Worm (Caenorhabditis elegans) whole organism, L2 larva: ENCODE measurements around the gene col-95.

Experiments
- R02D3.7 ChIP-seq: fragments of 150-350 bp; optimal IDR thresholded peaks from 2 replicates; lab custom pipeline; 2014; ENCODE audit warnings: missing biosample characterization, missing genetic modification characterization
- Y55F3AM.14 ChIP-seq: fragments of 200-800 bp; sonication (Bioruptor generic); optimal IDR thresholded peaks from 2 replicates; lab custom pipeline; 2018; ENCODE audit warnings: mild to moderate bottlenecking, missing genetic modification characterization, missing compliant biosample characterization
- ZK546.5 ChIP-seq: sonication (generic microtip); optimal IDR thresholded peaks from 2 replicates; lab custom pipeline; 2017; ENCODE audit warnings: missing biosample characterization, missing genetic modification characterization
- alr-1 ChIP-seq: fragments of 150-350 bp; optimal IDR thresholded peaks from 2 replicates; lab custom pipeline; 2014; ENCODE audit warnings: missing biosample characterization, missing genetic modification characterization
- ama-1 ChIP-seq: fragments of 150-350 bp; optimal IDR thresholded peaks from 2 replicates; lab custom pipeline; 2018; ENCODE audit warnings: inconsistent platforms
- blmp-1 ChIP-seq: sonication (generic microtip); optimal IDR thresholded peaks from 2 replicates; lab custom pipeline; 2017; ENCODE audit warnings: missing genetic modification characterization, mild to moderate bottlenecking, missing compliant biosample characterization, antibody characterized with exemption, moderate library complexity; ENCODE audit not compliant: insufficient read depth
- ceh-16 ChIP-seq: fragments of 150-350 bp; optimal IDR thresholded peaks from 2 replicates; lab custom pipeline; 2014; ENCODE audit warnings: missing biosample characterization, missing genetic modification characterization
- ceh-82 ChIP-seq: fragments of 150-350 bp; optimal IDR thresholded peaks from 2 replicates; lab custom pipeline; 2014; ENCODE audit warnings: missing biosample characterization, missing genetic modification characterization
- crh-2 ChIP-seq: sonication (generic microtip); optimal IDR thresholded peaks from 2 replicates; lab custom pipeline; 2017; ENCODE audit warnings: missing biosample characterization, missing genetic modification characterization
- elt-1 ChIP-seq: fragments of 150-350 bp; optimal IDR thresholded peaks from 2 replicates; lab custom pipeline; 2014; ENCODE audit warnings: missing biosample characterization, missing genetic modification characterization
- elt-3 ChIP-seq: sonication (generic microtip); optimal IDR thresholded peaks from 2 replicates; lab custom pipeline; 2017; ENCODE audit warnings: missing biosample characterization, missing genetic modification characterization
- fos-1 ChIP-seq: fragments of 150-350 bp; optimal IDR thresholded peaks from 2 replicates; lab custom pipeline; 2014; ENCODE audit warnings: missing biosample characterization, missing genetic modification characterization
- gmeb-1 ChIP-seq: fragments of 150-350 bp; optimal IDR thresholded peaks from 2 replicates; lab custom pipeline; 2014; ENCODE audit warnings: missing biosample characterization, missing genetic modification characterization
- lin-11 ChIP-seq: fragments of 150-350 bp; sonication (generic microtip); optimal IDR thresholded peaks from 2 replicates; lab custom pipeline; 2014; ENCODE audit warnings: missing biosample characterization, missing genetic modification characterization, inconsistent platforms, mixed read lengths
- lin-39 ChIP-seq: fragments of 150-350 bp; optimal IDR thresholded peaks from 2 replicates; lab custom pipeline; 2014; ENCODE audit warnings: missing biosample characterization, missing genetic modification reagents, missing genetic modification characterization
- mab-5 ChIP-seq: fragments of 150-350 bp; optimal IDR thresholded peaks from 2 replicates; lab custom pipeline; 2014; ENCODE audit warnings: missing biosample characterization, missing genetic modification characterization
- nhr-10 ChIP-seq: sonication (generic microtip); optimal IDR thresholded peaks from 2 replicates; lab custom pipeline; 2017; ENCODE audit warnings: missing biosample characterization, missing genetic modification characterization
- nhr-11 ChIP-seq: fragments of 150-350 bp; optimal IDR thresholded peaks from 2 replicates; lab custom pipeline; 2014; ENCODE audit warnings: missing biosample characterization, missing genetic modification characterization
- nhr-12 ChIP-seq: fragments of 150-350 bp; optimal IDR thresholded peaks from 2 replicates; lab custom pipeline; 2014; ENCODE audit warnings: missing biosample characterization, missing genetic modification characterization
- nhr-129 ChIP-seq: fragments of 150-350 bp; optimal IDR thresholded peaks from 2 replicates; lab custom pipeline; 2014; ENCODE audit warnings: missing biosample characterization, missing genetic modification characterization
- nhr-21 ChIP-seq: fragments of 150-350 bp; optimal IDR thresholded peaks from 2 replicates; lab custom pipeline; 2014; ENCODE audit warnings: missing biosample characterization, missing genetic modification characterization
- nhr-25 ChIP-seq: fragments of 150-350 bp; sonication (generic microtip); optimal IDR thresholded peaks from 3 replicates; lab custom pipeline; 2014; ENCODE audit warnings: missing biosample characterization, missing genetic modification characterization
- nhr-6 ChIP-seq: fragments of 150-350 bp; optimal IDR thresholded peaks from 2 replicates; lab custom pipeline; 2014; ENCODE audit warnings: missing biosample characterization, missing genetic modification characterization
- nhr-77 ChIP-seq: fragments of 150-350 bp; optimal IDR thresholded peaks from 2 replicates; lab custom pipeline; 2014; ENCODE audit warnings: missing biosample characterization, missing genetic modification characterization
- peb-1 ChIP-seq: fragments of 150-350 bp; optimal IDR thresholded peaks from 2 replicates; lab custom pipeline; 2014; ENCODE audit warnings: missing biosample characterization, missing genetic modification characterization
- skn-1 ChIP-seq: sonication (generic microtip); optimal IDR thresholded peaks from 2 replicates; lab custom pipeline; 2017; ENCODE audit warnings: missing biosample characterization, missing genetic modification characterization
- sma-3 ChIP-seq: sonication (generic microtip); optimal IDR thresholded peaks from 2 replicates; lab custom pipeline; 2016; ENCODE audit warnings: missing genetic modification reagents, missing genetic modification characterization, missing compliant biosample characterization
- sma-9 ChIP-seq, 2 experiments: fragments of 150-350 bp in 1 of 2; sonication (generic microtip) in 1 of 2; optimal IDR thresholded peaks; 2 replicates each; lab custom pipeline; 2014 to 2016; ENCODE audit warnings: missing genetic modification characterization in 2 of 2, mild to moderate bottlenecking in 1 of 2, missing biosample characterization in 1 of 2, missing compliant biosample characterization in 1 of 2, missing genetic modification reagents in 1 of 2, moderate library complexity in 1 of 2
- snpc-4 ChIP-seq: fragments of 150-350 bp; optimal IDR thresholded peaks from 2 replicates; lab custom pipeline; 2014; ENCODE audit warnings: missing biosample characterization, missing genetic modification characterization
- unc-55 ChIP-seq: fragments of 150-350 bp; sonication (generic microtip); optimal IDR thresholded peaks from 3 replicates; lab custom pipeline; 2014; ENCODE audit warnings: missing biosample characterization, missing genetic modification reagents, missing genetic modification characterization
- ztf-4 ChIP-seq: fragments of 150-350 bp; optimal IDR thresholded peaks from 2 replicates; lab custom pipeline; 2014; ENCODE audit warnings: missing biosample characterization, missing genetic modification characterization

Gene col-95

DNA sequence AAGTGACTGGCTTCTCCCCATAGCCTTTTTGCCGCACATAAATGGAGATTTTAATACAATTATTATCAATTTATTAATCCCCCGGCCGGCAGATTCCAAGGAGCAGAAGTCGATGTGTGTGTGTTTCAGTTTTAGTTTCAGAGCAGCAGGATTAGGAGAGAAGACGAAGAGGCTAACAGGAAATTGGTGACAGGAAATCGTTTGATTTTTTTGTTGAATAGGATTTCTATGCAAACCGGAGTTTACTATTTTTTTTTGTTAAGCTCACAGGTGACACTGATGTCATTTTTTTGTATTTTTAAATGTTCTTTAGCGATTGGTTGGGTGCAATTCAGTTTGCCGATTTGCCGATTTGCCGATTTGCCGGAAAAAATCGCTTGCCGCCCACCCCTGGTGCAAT lies 23.3 kb upstream of the col-95 start:
- no peak for TF ChIP-seq Y55F3AM.14 (GFP tag; lab: Kevin White, UChicago)
- no peak for TF ChIP-seq peb-1 (tag; lab: Kevin White, UChicago)
- no peak for TF ChIP-seq nhr-10 (tag; lab: Kevin White, UChicago)
- no peak for TF ChIP-seq nhr-129 (tag; lab: Kevin White, UChicago)
- no peak for TF ChIP-seq ztf-4 (tag; lab: Kevin White, UChicago)
- TF ChIP-seq lin-39 = no peak

- no peak for TF ChIP-seq sma-3
- TF ChIP-seq unc-55 (GFP tag; lab: Kevin White, UChicago) = no peak
- no peak for TF ChIP-seq sma-9 (GFP tag; optimal IDR thresholded peaks at IDR 0.05; lab: Kevin White, UChicago)
- TF ChIP-seq sma-9 (tag; optimal IDR thresholded peaks at IDR 0.05; lab: Kevin White, UChicago) = no peak
- no peak for TF ChIP-seq ama-1 (lab: Kevin White, UChicago)
- TF ChIP-seq nhr-6 (tag; lab: Kevin White, UChicago) = no peak
- no peak for TF ChIP-seq blmp-1 (tag; lab: Kevin White, UChicago)
- no peak for TF ChIP-seq crh-2
- TF ChIP-seq nhr-129 (tag; lab: Kevin White, UChicago) = no peak
- no peak for TF ChIP-seq fos-1 (tag; lab: Kevin White, UChicago)
These were observed 22.3 kb upstream of the col-95 start for ce11 chrIII:11681461-11682014.

DNA sequence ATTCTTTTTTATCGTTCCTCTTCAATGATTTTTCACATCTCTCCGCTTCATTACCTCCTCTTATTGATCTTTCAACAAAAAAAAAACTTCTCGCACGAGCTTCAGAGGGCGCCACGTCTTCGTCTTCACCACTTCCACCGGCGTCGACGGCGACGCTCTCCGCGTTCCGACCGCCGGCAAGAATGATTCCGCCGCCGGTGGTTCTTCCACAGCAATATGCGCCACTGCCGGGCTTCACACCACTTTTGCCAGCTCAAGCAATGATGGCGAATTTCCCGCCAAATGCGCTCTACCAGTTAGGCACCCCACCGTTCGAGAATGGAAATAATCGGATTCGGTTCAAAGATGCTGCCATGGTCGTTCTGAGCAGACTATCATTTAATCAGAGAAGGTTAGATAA lies 20.8 kb upstream of the col-95 start:
- no peak for TF ChIP-seq R02D3.7 (tag; lab: Kevin White, UChicago)
- TF ChIP-seq unc-55 (GFP tag; lab: Kevin White, UChicago) = no peak
- TF ChIP-seq nhr-77 (tag; lab: Kevin White, UChicago) = no peak
- TF ChIP-seq elt-3 (tag; lab: Kevin White, UChicago) = no peak
- no peak for TF ChIP-seq ZK546.5 (tag; lab: Kevin White, UChicago)
- TF ChIP-seq nhr-10 (tag; lab: Kevin White, UChicago) = no peak
- no peak for TF ChIP-seq mab-5 (tag; lab: Kevin White, UChicago)
- no peak for TF ChIP-seq blmp-1 (tag; lab: Kevin White, UChicago)
- no peak for TF ChIP-seq snpc-4 (tag; lab: Kevin White, UChicago)
- TF ChIP-seq elt-1 (tag; lab: Kevin White, UChicago) = no peak
- no peak for TF ChIP-seq sma-9 (GFP tag; optimal IDR thresholded peaks at IDR 0.05; lab: Kevin White, UChicago)
- TF ChIP-seq sma-9 (tag; optimal IDR thresholded peaks at IDR 0.05; lab: Kevin White, UChicago) = no peak
- TF ChIP-seq skn-1 (tag; lab: Kevin White, UChicago) = no peak
- no peak for TF ChIP-seq nhr-21 (tag; lab: Kevin White, UChicago)
- TF ChIP-seq alr-1 = no peak

- TF ChIP-seq mab-5 (tag; lab: Kevin White, UChicago) (no peak), alr-1 (no peak), nhr-129 (tag; lab: Kevin White, UChicago) (no peak), ceh-82 (tag; lab: Kevin White, UChicago) (no peak), Y55F3AM.14 (GFP tag; lab: Kevin White, UChicago) (no peak), ZK546.5 (tag; lab: Kevin White, UChicago) (no peak), nhr-21 (tag; lab: Kevin White, UChicago) (no peak), nhr-11 (tag; lab: Kevin White, UChicago) (no peak), lin-11 (tag; lab: Kevin White, UChicago) (no peak), R02D3.7 (tag; lab: Kevin White, UChicago) (no peak), nhr-25 (tag; lab: Kevin White, UChicago) (no peak), ceh-16 (tag; lab: Kevin White, UChicago) (no peak), nhr-10 (tag; lab: Kevin White, UChicago) (no peak), nhr-6 (tag; lab: Kevin White, UChicago) (no peak), skn-1 (tag; lab: Kevin White, UChicago) (no peak)
- TF ChIP-seq, all 48 proteins: peak for 0
These were observed 20.0 kb upstream of the col-95 start for ce11 chrIII:11683790-11684189.

- no peak for TF ChIP-seq nhr-12 (tag; lab: Kevin White, UChicago)
- peak; percentile 67 for TF ChIP-seq sma-9 (GFP tag; optimal IDR thresholded peaks at IDR 0.05; lab: Kevin White, UChicago)
- TF ChIP-seq sma-9 (tag; optimal IDR thresholded peaks at IDR 0.05; lab: Kevin White, UChicago) = no peak
- peak; percentile 66 for TF ChIP-seq fos-1 (tag; lab: Kevin White, UChicago)
- TF ChIP-seq snpc-4 (tag; lab: Kevin White, UChicago) = no peak
- TF ChIP-seq sma-3 = peak; percentile 44
- TF ChIP-seq nhr-21 (tag; lab: Kevin White, UChicago) = no peak
- no peak for TF ChIP-seq nhr-129 (tag; lab: Kevin White, UChicago)
- TF ChIP-seq crh-2 = peak; percentile 56
- TF ChIP-seq R02D3.7 (tag; lab: Kevin White, UChicago) = no peak
- peak; percentile 19 for TF ChIP-seq gmeb-1 (tag; lab: Kevin White, UChicago)
These were observed 19.0 kb upstream of the col-95 start for ce11 chrIII:11684770-11685169.
